Worm (Caenorhabditis elegans) whole organism, early embryonic: ENCODE data around the gene ceh-79.

Source experiments
- B0310.2 ChIP-seq: sonication (generic microtip); optimal IDR thresholded peaks from 2 replicates; lab custom pipeline; 2016; ENCODE audit warnings: mild to moderate bottlenecking, missing genetic modification characterization, missing compliant biosample characterization
- F13C5.2 ChIP-seq: sonication (generic microtip); optimal IDR thresholded peaks from 2 replicates; lab custom pipeline; 2017; ENCODE audit warnings: mild to moderate bottlenecking, missing genetic modification characterization, inconsistent platforms, missing compliant biosample characterization
- ama-1 ChIP-seq: fragments of 150-350 bp; optimal IDR thresholded peaks from 2 replicates; lab custom pipeline; 2014
- hmg-4 ChIP-seq: fragments of 200-800 bp; sonication (Bioruptor generic); optimal IDR thresholded peaks from 2 replicates; lab custom pipeline; 2018; ENCODE audit warnings: mild to moderate bottlenecking, missing genetic modification characterization, missing compliant biosample characterization

DNA sequence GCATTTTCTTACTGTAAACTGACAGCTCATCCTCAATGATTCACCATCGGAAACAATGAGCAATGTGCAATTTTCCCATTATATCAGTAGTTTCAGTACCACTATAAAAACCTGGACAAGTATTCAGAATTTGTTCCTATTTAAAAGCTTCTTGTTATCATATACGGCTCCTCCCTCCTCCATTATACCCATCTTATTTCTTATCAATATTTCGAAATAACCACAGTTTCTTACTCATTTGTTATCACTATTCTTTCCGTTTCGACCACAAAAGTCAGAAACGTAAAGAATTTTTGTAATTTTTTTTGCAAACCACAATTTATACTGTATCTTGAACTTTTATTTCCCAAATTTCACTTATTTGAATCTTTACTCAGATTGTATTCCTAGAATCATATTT lies 33.6 kb upstream of the ceh-79 start:
- TF ChIP-seq ama-1, result no peak
- TF ChIP-seq B0310.2, result no peak
- no peak for TF ChIP-seq F13C5.2 (tag; lab: Kevin White, UChicago)
- no peak for TF ChIP-seq hmg-4 (GFP tag; lab: Kevin White, UChicago)
